Worm (Caenorhabditis elegans): ENCODE measurements around the gene B0303.7.

DNA sequence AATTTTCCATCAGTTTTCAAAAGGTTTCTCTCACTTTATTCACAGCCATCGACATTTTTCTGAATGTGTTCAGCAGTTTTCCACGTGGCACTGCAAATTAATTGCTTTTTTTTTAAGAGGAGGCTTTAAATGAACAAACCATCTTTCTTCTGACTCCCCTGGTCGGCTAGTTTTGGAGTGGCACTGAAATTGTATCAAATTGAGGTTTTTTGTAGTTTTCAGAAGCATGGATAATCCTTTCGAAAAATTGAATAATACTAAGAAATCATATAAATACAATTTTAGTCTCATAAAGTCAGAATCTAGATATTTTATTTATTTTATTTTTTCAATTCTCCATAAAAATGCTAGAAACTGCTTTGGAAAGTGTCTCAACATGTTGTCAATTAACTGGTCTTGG is 11.3 kb downstream of the B0303.7 start, which contains the start of gene B0303.16:
- no peak for TF ChIP-seq snpc-4 (tag; optimal IDR thresholded peaks at IDR 0.05)
- TF ChIP-seq aha-1 (tag; optimal IDR thresholded peaks at IDR 0.05): no peak
- TF ChIP-seq lin-13 (GFP tag; optimal IDR thresholded peaks at IDR 0.05): no peak
